Fruit fly (Drosophila melanogaster): ENCODE data around the gene hb.

hb gene

DNA sequence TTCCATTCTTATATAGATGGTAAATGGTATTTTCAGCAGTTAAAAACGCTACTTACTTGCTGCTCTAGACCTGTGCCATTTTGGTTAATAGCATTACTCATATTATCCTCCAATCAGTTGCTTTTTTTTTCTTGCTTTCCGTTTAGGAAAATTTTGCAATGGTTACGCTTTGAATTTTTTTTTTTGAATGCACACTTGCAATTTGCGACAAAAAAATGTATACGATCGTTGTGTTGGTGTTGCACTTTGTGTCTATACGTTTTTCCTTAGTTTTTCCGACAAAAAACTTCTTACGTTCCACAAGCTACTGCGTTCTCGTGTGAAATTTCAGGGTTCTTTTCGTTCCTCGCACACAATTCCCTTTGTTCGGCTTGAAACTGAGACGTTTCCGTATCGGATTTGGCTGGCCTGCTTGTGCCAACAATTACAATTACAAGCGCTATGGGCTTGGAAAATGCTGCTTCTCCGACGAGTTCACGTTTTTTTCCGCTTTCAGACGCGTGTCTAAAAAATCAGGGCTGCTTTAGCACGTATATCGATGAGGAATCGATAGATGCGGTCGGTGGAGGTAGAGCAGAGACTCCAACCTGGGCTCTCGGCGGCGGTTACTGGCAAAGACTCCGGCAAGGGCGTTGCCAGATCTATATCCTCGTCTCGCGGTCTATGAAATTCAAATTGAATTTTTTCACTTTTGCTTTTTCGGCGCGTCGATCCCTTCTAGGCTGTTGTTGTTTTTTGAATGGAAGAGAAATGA lies 37.5 kb downstream of the hb start (continued):
- TF ChIP-seq CG10431 (GFP tag; optimal IDR thresholded peaks at IDR 0.05) (no peak), CG34376 (GFP tag; optimal IDR thresholded peaks at IDR 0.05) (peak; percentile 57), CG10366 (GFP tag; IDR thresholded peaks at IDR 0.05) (no peak), Ravus (GFP tag; IDR thresholded peaks at IDR 0.05) (no peak), Dfd (GFP tag; optimal IDR thresholded peaks at IDR 0.05) (no peak), B-H1 (GFP tag; IDR thresholded peaks at IDR 0.05) (no peak), Atf3 (GFP tag; optimal IDR thresholded peaks at IDR 0.05) (no peak), Hey (tag; optimal IDR thresholded peaks at IDR 0.05) (peak; percentile 69), CG1647 (GFP tag; optimal IDR thresholded peaks at IDR 0.05) (peak; percentile 27), CG7987 (GFP tag; optimal IDR thresholded peaks at IDR 0.05) (peak; percentile 93), fd102C (GFP tag; optimal IDR thresholded peaks at IDR 0.05) (no peak), pho (GFP tag; optimal IDR thresholded peaks at IDR 0.05) (peak; percentile 72), CG42726 (GFP tag; IDR thresholded peaks at IDR 0.05; ENCODE audit: partially characterized antibody) (peak; percentile 95), CG5245 (GFP tag; optimal IDR thresholded peaks at IDR 0.05) (peak; percentile 43), CG18619 (GFP tag; optimal IDR thresholded peaks at IDR 0.05) (peak; percentile 21), zf30C (GFP tag; optimal IDR thresholded peaks at IDR 0.05) (peak; percentile 50), CG7372 (GFP tag; IDR thresholded peaks at IDR 0.05) (no peak), eve (GFP tag; optimal IDR thresholded peaks at IDR 0.05) (no peak), salm (tag; optimal IDR thresholded peaks at IDR 0.05) (no peak), CG4820 (GFP tag; optimal IDR thresholded peaks at IDR 0.05) (no peak), zen2 (GFP tag; IDR thresholded peaks at IDR 0.05; ENCODE audit: partially characterized antibody) (peak; percentile 68; the same call in 2 of the 3 replicates)

DNA sequence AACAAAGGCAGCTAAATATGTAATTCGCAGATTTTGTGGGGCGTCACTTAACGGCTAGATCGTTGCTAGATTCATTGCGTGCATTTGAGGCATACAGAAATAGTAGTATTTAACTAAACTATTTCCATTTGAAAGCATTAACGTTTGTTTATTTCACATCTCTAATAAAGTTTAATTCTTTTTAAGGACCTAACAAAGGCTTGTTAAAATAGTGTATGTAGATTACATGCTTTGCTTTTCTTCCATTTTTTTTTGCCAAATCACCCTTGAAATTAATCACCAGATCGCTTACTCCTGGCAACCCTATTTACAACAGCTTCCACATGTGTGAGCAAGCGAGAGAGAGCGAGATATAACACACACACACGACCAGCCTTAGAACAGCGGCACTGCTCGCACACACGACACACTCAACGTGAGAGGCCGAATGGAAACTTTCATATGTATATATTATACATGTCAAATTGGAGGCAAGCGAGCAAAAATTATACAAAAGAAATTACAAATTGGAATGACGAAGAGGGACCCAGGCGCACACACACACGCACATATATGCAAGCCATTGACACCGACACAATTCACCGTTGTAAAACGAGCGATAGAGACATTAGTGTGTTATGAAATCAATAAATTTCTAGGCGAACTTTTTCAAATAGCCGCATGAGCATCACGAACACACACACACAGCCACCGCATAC lies 38.3 kb downstream of the hb start:
- peak; percentile 55; the same call in 1 of the 3 replicates for TF ChIP-seq gce (GFP tag; IDR thresholded peaks at IDR 0.05)
- peak; percentile 21 for TF ChIP-seq Hand (GFP tag; optimal IDR thresholded peaks at IDR 0.05)
- peak; percentile 78 for TF ChIP-seq CG34376 (GFP tag; optimal IDR thresholded peaks at IDR 0.05)
- peak; percentile 31 for TF ChIP-seq CG8388 (GFP tag; optimal IDR thresholded peaks at IDR 0.05)
- no peak for TF ChIP-seq tll (GFP tag; optimal IDR thresholded peaks at IDR 0.05)
- TF ChIP-seq Hr51 (GFP tag; optimal IDR thresholded peaks at IDR 0.05) = peak; percentile 14 to 67
- TF ChIP-seq Hmr (GFP tag; optimal IDR thresholded peaks at IDR 0.05) = peak; percentile 77
- no peak for TF ChIP-seq CG10565 (GFP tag; optimal IDR thresholded peaks at IDR 0.05)
- TF ChIP-seq Ravus (GFP tag; IDR thresholded peaks at IDR 0.05) = no peak
- TF ChIP-seq CG1792 (GFP tag; optimal IDR thresholded peaks at IDR 0.05) = no peak
- peak; percentile 67 for TF ChIP-seq HmgZ (tag; optimal IDR thresholded peaks at IDR 0.05)
- no peak for TF ChIP-seq E2f1 (GFP tag; IDR thresholded peaks at IDR 0.05)
- TF ChIP-seq CG7987 (GFP tag; optimal IDR thresholded peaks at IDR 0.05) = peak; percentile 37
- 0 out of 2 replicates have a peak, but pooled peaks have one; percentile 56 for TF ChIP-seq cas (GFP tag; IDR thresholded peaks at IDR 0.05)
- TF ChIP-seq oc (tag; optimal IDR thresholded peaks at IDR 0.05) = peak; percentile 73
- TF ChIP-seq exex (tag; optimal IDR thresholded peaks at IDR 0.05) = peak; percentile 69
- peak; percentile 31 for TF ChIP-seq CG33213 (GFP tag; optimal IDR thresholded peaks at IDR 0.05)
- no peak for TF ChIP-seq H15 (GFP tag; IDR thresholded peaks at IDR 0.05)
- TF ChIP-seq CG8089 (GFP tag; optimal IDR thresholded peaks at IDR 0.05) = peak; percentile 30
- TF ChIP-seq lbe (GFP tag; optimal IDR thresholded peaks at IDR 0.05) = peak; percentile 6
- peak; percentile 78 for TF ChIP-seq CG12659 (GFP tag; optimal IDR thresholded peaks at IDR 0.05)
- 0 out of 2 replicates have a peak, but pooled peaks have one; percentile 12 for TF ChIP-seq CG4360 (GFP tag; IDR thresholded peaks at IDR 0.05)
- TF ChIP-seq BEAF-32 (GFP tag; optimal IDR thresholded peaks at IDR 0.05) = no peak
- TF ChIP-seq CG9437 (GFP tag; optimal IDR thresholded peaks at IDR 0.05) = peak; percentile 3
- TF ChIP-seq Ets65A (GFP tag) = no peak
- TF ChIP-seq eve (GFP tag; optimal IDR thresholded peaks at IDR 0.05) = no peak
- peak; percentile 74 for TF ChIP-seq CG2120 (GFP tag; optimal IDR thresholded peaks at IDR 0.05)
- TF ChIP-seq CG15073 (GFP tag; optimal IDR thresholded peaks at IDR 0.05) = no peak
- peak; percentile 29 for TF ChIP-seq ems (GFP tag; optimal IDR thresholded peaks at IDR 0.05)
- no peak for TF ChIP-seq sr (GFP tag; IDR thresholded peaks at IDR 0.05)

All from whole organism, embryonic.